Fruit fly (Drosophila melanogaster) whole organism, pupa: ENCODE measurements around the gene Qsox2.

Source experiments
- CG10348 ChIP-seq: fragments of 200-800 bp; sonication (Bioruptor generic); IDR thresholded peaks from 2 replicates; pipeline ENCODE4 v1.3.6; 2022; ENCODE audit warnings: missing biosample characterization, missing genetic modification characterization
- CG12605 ChIP-seq: fragments of 200-800 bp; sonication (Bioruptor generic); IDR thresholded peaks from 2 replicates; pipeline ENCODE4 v1.3.6; 2022; ENCODE audit warnings: missing biosample characterization, missing genetic modification characterization
- CG13204 ChIP-seq: fragments of 200-800 bp; sonication (Bioruptor generic); optimal IDR thresholded peaks from 2 replicates; lab custom pipeline; 2018; ENCODE audit warnings: missing biosample characterization, mild to moderate bottlenecking, missing genetic modification characterization, moderate library complexity
- CG14655 ChIP-seq: fragments of 200-800 bp; sonication (Bioruptor generic); optimal IDR thresholded peaks from 3 replicates; lab custom pipeline; 2017; ENCODE audit warnings: mild to moderate bottlenecking, missing biosample characterization, missing genetic modification reagents, missing genetic modification characterization
- CG15710 ChIP-seq: fragments of 200-800 bp; sonication (Bioruptor generic); optimal IDR thresholded peaks from 2 replicates; lab custom pipeline; 2018; ENCODE audit warnings: missing biosample characterization, mild to moderate bottlenecking, missing genetic modification characterization, moderate library complexity
- CG17806 ChIP-seq: fragments of 200-800 bp; sonication (Bioruptor generic); optimal IDR thresholded peaks from 2 replicates; lab custom pipeline; 2018; ENCODE audit warnings: missing biosample characterization, mild to moderate bottlenecking, missing genetic modification characterization, moderate library complexity
- CG32121 ChIP-seq: fragments of 200-800 bp; sonication (Bioruptor generic); IDR thresholded peaks from 2 replicates; pipeline ENCODE4 v1.3.6; 2022; ENCODE audit warnings: missing biosample characterization, missing genetic modification characterization
- CG34367 ChIP-seq: fragments of 200-800 bp; sonication (Bioruptor generic); optimal IDR thresholded peaks from 2 replicates; lab custom pipeline; 2018; ENCODE audit warnings: missing biosample characterization, mild to moderate bottlenecking, missing genetic modification characterization
- CG4496 ChIP-seq: fragments of 200-800 bp; sonication (Bioruptor generic); IDR thresholded peaks from 3 replicates; pipeline ENCODE4 v1.3.6; 2022; ENCODE audit warnings: missing biosample characterization, missing genetic modification characterization
- CG8159 ChIP-seq: fragments of 200-800 bp; sonication (Bioruptor generic); optimal IDR thresholded peaks from 3 replicates; lab custom pipeline; 2018; ENCODE audit warnings: missing biosample characterization, mild to moderate bottlenecking, missing genetic modification characterization, moderate library complexity
- CG8301 ChIP-seq: fragments of 200-800 bp; sonication (Bioruptor generic); optimal IDR thresholded peaks from 2 replicates; lab custom pipeline; 2018; ENCODE audit warnings: missing biosample characterization, mild to moderate bottlenecking, missing genetic modification characterization
- CG9948 ChIP-seq: fragments of 200-800 bp; sonication (Bioruptor generic); optimal IDR thresholded peaks from 2 replicates; lab custom pipeline; 2018; ENCODE audit warnings: missing biosample characterization, mild to moderate bottlenecking, missing genetic modification characterization, moderate library complexity
- D1 ChIP-seq: fragments of 200-800 bp; sonication (Bioruptor generic); optimal IDR thresholded peaks from 2 replicates; lab custom pipeline; 2018; ENCODE audit warnings: missing biosample characterization, mild to moderate bottlenecking, missing genetic modification characterization, moderate library complexity
- EcR ChIP-seq: fragments of 200-800 bp; sonication (Bioruptor generic); optimal IDR thresholded peaks from 3 replicates; lab custom pipeline; 2019; ENCODE audit warnings: missing biosample characterization, missing genetic modification characterization, mild to moderate bottlenecking, moderate library complexity, missing genetic modification reagents
- Ets98B ChIP-seq: fragments of 200-800 bp; sonication (Bioruptor generic); IDR thresholded peaks from 2 replicates; pipeline ENCODE4 v1.3.6; 2022; ENCODE audit warnings: missing biosample characterization, missing genetic modification characterization
- Pif1A ChIP-seq: fragments of 200-800 bp; sonication (Bioruptor generic); optimal IDR thresholded peaks from 3 replicates; lab custom pipeline; 2016; ENCODE audit warnings: missing biosample characterization, missing genetic modification characterization
- Pif1B ChIP-seq: fragments of 200-800 bp; sonication (Bioruptor generic); optimal IDR thresholded peaks from 3 replicates; lab custom pipeline; 2016; ENCODE audit warnings: missing biosample characterization, missing genetic modification characterization
- Snoo ChIP-seq: fragments of 200-800 bp; sonication (Bioruptor generic); optimal IDR thresholded peaks from 3 replicates; lab custom pipeline; 2017; ENCODE audit warnings: missing biosample characterization, mild to moderate bottlenecking, missing genetic modification characterization, inconsistent platforms
- fd96Ca ChIP-seq: fragments of 200-800 bp; sonication (Bioruptor generic); IDR thresholded peaks from 3 replicates; pipeline ENCODE4 v1.3.6; 2022; ENCODE audit warnings: missing biosample characterization, missing genetic modification characterization
- gl ChIP-seq: fragments of 200-800 bp; sonication (Bioruptor generic); optimal IDR thresholded peaks from 2 replicates; lab custom pipeline; 2018; ENCODE audit warnings: missing biosample characterization, mild to moderate bottlenecking, missing genetic modification characterization
- rn ChIP-seq: fragments of 200-800 bp; sonication (Bioruptor generic); IDR thresholded peaks from 2 replicates; pipeline ENCODE4 v1.3.6; 2022; ENCODE audit warnings: missing biosample characterization, missing genetic modification characterization

The Qsox2 gene

dm6 chr3R:21897565-21897964 lies 16.0 kb upstream of the Qsox2 start:
- TF ChIP-seq gl (tag; lab: Kevin White, UChicago) (peak; percentile 94), EcR (GFP tag; lab: Kevin White, UChicago) (peak; percentile 47), fd96Ca (GFP tag; lab: Robert Waterston, UW) (peak; percentile 97), CG32121 (GFP tag; lab: Robert Waterston, UW) (peak; percentile 88), rn (GFP tag; lab: Robert Waterston, UW) (peak; percentile 88), CG34367 (peak; percentile 95), Pif1A (GFP tag; lab: Kevin White, UChicago) (peak; percentile 97), Snoo (tag; lab: Kevin White, UChicago) (peak; percentile 83), CG15710 (tag; lab: Kevin White, UChicago) (peak; percentile 96), CG4496 (GFP tag; lab: Robert Waterston, UW) (peak; percentile 98), Pif1B (GFP tag; lab: Kevin White, UChicago) (peak; percentile 96), CG13204 (GFP tag; lab: Kevin White, UChicago) (peak; percentile 94), CG8159 (peak; percentile 95), CG12605 (peak; percentile 96), CG8301 (peak; percentile 96), D1 (tag; lab: Kevin White, UChicago) (peak; percentile 89), CG14655 (peak; percentile 97), Ets98B (GFP tag; lab: Robert Waterston, UW) (peak; percentile 97), CG17806 (tag; lab: Kevin White, UChicago) (peak; percentile 97), CG10348 (peak; percentile 73), CG9948 (tag; lab: Kevin White, UChicago) (peak; percentile 96)

- TF ChIP-seq EcR (GFP tag; lab: Kevin White, UChicago): peak; percentile 78
- TF ChIP-seq Pif1A (GFP tag; lab: Kevin White, UChicago): no peak
These were observed 14.8 kb upstream of the Qsox2 start for dm6 chr3R:21898758-21899157.

dm6 chr3R:21899170-21899575 lies 14.4 kb upstream of the Qsox2 start:
- TF ChIP-seq rn (GFP tag; lab: Robert Waterston, UW) (no peak), CG9948 (tag; lab: Kevin White, UChicago) (peak; percentile 76), CG8159 (peak; percentile 87), CG12605 (peak; percentile 42; the same call in 1 of the 2 replicates), fd96Ca (GFP tag; lab: Robert Waterston, UW) (no peak), CG10348 (no peak), Snoo (tag; lab: Kevin White, UChicago) (peak; percentile 51), gl (tag; lab: Kevin White, UChicago) (peak; percentile 53), CG32121 (GFP tag; lab: Robert Waterston, UW) (no peak), Pif1B (GFP tag; lab: Kevin White, UChicago) (peak; percentile 58), CG17806 (tag; lab: Kevin White, UChicago) (peak; percentile 84), CG13204 (GFP tag; lab: Kevin White, UChicago) (peak; percentile 28), CG14655 (peak; percentile 89), EcR (GFP tag; lab: Kevin White, UChicago) (no peak), Pif1A (GFP tag; lab: Kevin White, UChicago) (peak; percentile 57), CG8301 (peak; percentile 79), CG34367 (peak; percentile 24), CG15710 (tag; lab: Kevin White, UChicago) (peak; percentile 72), CG4496 (GFP tag; lab: Robert Waterston, UW) (peak; percentile 45; the same call in 1 of the 3 replicates), D1 (tag; lab: Kevin White, UChicago) (peak; percentile 51), Ets98B (GFP tag; lab: Robert Waterston, UW) (peak; percentile 33; the same call in 1 of the 2 replicates)

- peak; percentile 5 for TF ChIP-seq CG14655
- TF ChIP-seq Ets98B (GFP tag; lab: Robert Waterston, UW): no peak
- TF ChIP-seq EcR (GFP tag; lab: Kevin White, UChicago): peak; percentile 90
- TF ChIP-seq CG15710 (tag; lab: Kevin White, UChicago): peak; percentile 2
These were observed 9.2 kb upstream of the Qsox2 start for dm6 chr3R:21904345-21904744.

dm6 chr3R:21905615-21906014 lies 7.9 kb upstream of the Qsox2 start:
- TF ChIP-seq CG13204 (GFP tag; lab: Kevin White, UChicago) (peak; percentile 57), rn (GFP tag; lab: Robert Waterston, UW) (peak; percentile 78), CG12605 (peak; percentile 83), gl (tag; lab: Kevin White, UChicago) (peak; percentile 65), CG14655 (peak; percentile 94), CG8301 (peak; percentile 94), CG32121 (GFP tag; lab: Robert Waterston, UW) (peak; percentile 83), fd96Ca (GFP tag; lab: Robert Waterston, UW) (peak; percentile 82; the same call in 2 of the 3 replicates), CG34367 (peak; percentile 87), Pif1A (GFP tag; lab: Kevin White, UChicago) (peak; percentile 87), CG10348 (no peak), Pif1B (GFP tag; lab: Kevin White, UChicago) (peak; percentile 85), CG15710 (tag; lab: Kevin White, UChicago) (peak; percentile 89), Ets98B (GFP tag; lab: Robert Waterston, UW) (peak; percentile 90), CG9948 (tag; lab: Kevin White, UChicago) (peak; percentile 94), CG8159 (peak; percentile 88), CG4496 (GFP tag; lab: Robert Waterston, UW) (peak; percentile 91), D1 (tag; lab: Kevin White, UChicago) (peak; percentile 84), EcR (GFP tag; lab: Kevin White, UChicago) (peak; percentile 6), CG17806 (tag; lab: Kevin White, UChicago) (peak; percentile 91), Snoo (tag; lab: Kevin White, UChicago) (peak; percentile 81)
